Fruit fly (Drosophila melanogaster) whole organism, pupa: ENCODE data around the gene CG31465.
A peak's percentile ranks its signal among the peaks of the same experiment; 100 is the strongest.

Experiments used
- CG10348 ChIP-seq: fragments of 200-800 bp; sonication (Bioruptor generic); IDR thresholded peaks from 2 replicates; pipeline ENCODE4 v1.3.6; 2022; ENCODE audit warnings: missing biosample characterization, missing genetic modification characterization
- CG12605 ChIP-seq: fragments of 200-800 bp; sonication (Bioruptor generic); IDR thresholded peaks from 2 replicates; pipeline ENCODE4 v1.3.6; 2022; ENCODE audit warnings: missing biosample characterization, missing genetic modification characterization
- CG13204 ChIP-seq: fragments of 200-800 bp; sonication (Bioruptor generic); optimal IDR thresholded peaks from 2 replicates; lab custom pipeline; 2018; ENCODE audit warnings: missing biosample characterization, mild to moderate bottlenecking, missing genetic modification characterization, moderate library complexity
- CG14655 ChIP-seq: fragments of 200-800 bp; sonication (Bioruptor generic); optimal IDR thresholded peaks from 3 replicates; lab custom pipeline; 2017; ENCODE audit warnings: mild to moderate bottlenecking, missing biosample characterization, missing genetic modification reagents, missing genetic modification characterization
- CG15710 ChIP-seq: fragments of 200-800 bp; sonication (Bioruptor generic); optimal IDR thresholded peaks from 2 replicates; lab custom pipeline; 2018; ENCODE audit warnings: missing biosample characterization, mild to moderate bottlenecking, missing genetic modification characterization, moderate library complexity
- CG17806 ChIP-seq: fragments of 200-800 bp; sonication (Bioruptor generic); optimal IDR thresholded peaks from 2 replicates; lab custom pipeline; 2018; ENCODE audit warnings: missing biosample characterization, mild to moderate bottlenecking, missing genetic modification characterization, moderate library complexity
- CG32121 ChIP-seq: fragments of 200-800 bp; sonication (Bioruptor generic); IDR thresholded peaks from 2 replicates; pipeline ENCODE4 v1.3.6; 2022; ENCODE audit warnings: missing biosample characterization, missing genetic modification characterization
- CG34367 ChIP-seq: fragments of 200-800 bp; sonication (Bioruptor generic); optimal IDR thresholded peaks from 2 replicates; lab custom pipeline; 2018; ENCODE audit warnings: missing biosample characterization, mild to moderate bottlenecking, missing genetic modification characterization
- CG4496 ChIP-seq: fragments of 200-800 bp; sonication (Bioruptor generic); IDR thresholded peaks from 3 replicates; pipeline ENCODE4 v1.3.6; 2022; ENCODE audit warnings: missing biosample characterization, missing genetic modification characterization
- CG8159 ChIP-seq: fragments of 200-800 bp; sonication (Bioruptor generic); optimal IDR thresholded peaks from 3 replicates; lab custom pipeline; 2018; ENCODE audit warnings: missing biosample characterization, mild to moderate bottlenecking, missing genetic modification characterization, moderate library complexity
- CG8301 ChIP-seq: fragments of 200-800 bp; sonication (Bioruptor generic); optimal IDR thresholded peaks from 2 replicates; lab custom pipeline; 2018; ENCODE audit warnings: missing biosample characterization, mild to moderate bottlenecking, missing genetic modification characterization
- CG9948 ChIP-seq: fragments of 200-800 bp; sonication (Bioruptor generic); optimal IDR thresholded peaks from 2 replicates; lab custom pipeline; 2018; ENCODE audit warnings: missing biosample characterization, mild to moderate bottlenecking, missing genetic modification characterization, moderate library complexity
- D1 ChIP-seq: fragments of 200-800 bp; sonication (Bioruptor generic); optimal IDR thresholded peaks from 2 replicates; lab custom pipeline; 2018; ENCODE audit warnings: missing biosample characterization, mild to moderate bottlenecking, missing genetic modification characterization, moderate library complexity
- EcR ChIP-seq: fragments of 200-800 bp; sonication (Bioruptor generic); optimal IDR thresholded peaks from 3 replicates; lab custom pipeline; 2019; ENCODE audit warnings: missing biosample characterization, missing genetic modification characterization, mild to moderate bottlenecking, moderate library complexity, missing genetic modification reagents
- Ets98B ChIP-seq: fragments of 200-800 bp; sonication (Bioruptor generic); IDR thresholded peaks from 2 replicates; pipeline ENCODE4 v1.3.6; 2022; ENCODE audit warnings: missing biosample characterization, missing genetic modification characterization
- Pif1A ChIP-seq: fragments of 200-800 bp; sonication (Bioruptor generic); optimal IDR thresholded peaks from 3 replicates; lab custom pipeline; 2016; ENCODE audit warnings: missing biosample characterization, missing genetic modification characterization
- Pif1B ChIP-seq: fragments of 200-800 bp; sonication (Bioruptor generic); optimal IDR thresholded peaks from 3 replicates; lab custom pipeline; 2016; ENCODE audit warnings: missing biosample characterization, missing genetic modification characterization
- Snoo ChIP-seq: fragments of 200-800 bp; sonication (Bioruptor generic); optimal IDR thresholded peaks from 3 replicates; lab custom pipeline; 2017; ENCODE audit warnings: missing biosample characterization, mild to moderate bottlenecking, missing genetic modification characterization, inconsistent platforms
- fd96Ca ChIP-seq: fragments of 200-800 bp; sonication (Bioruptor generic); IDR thresholded peaks from 3 replicates; pipeline ENCODE4 v1.3.6; 2022; ENCODE audit warnings: missing biosample characterization, missing genetic modification characterization
- gl ChIP-seq: fragments of 200-800 bp; sonication (Bioruptor generic); optimal IDR thresholded peaks from 2 replicates; lab custom pipeline; 2018; ENCODE audit warnings: missing biosample characterization, mild to moderate bottlenecking, missing genetic modification characterization
- rn ChIP-seq: fragments of 200-800 bp; sonication (Bioruptor generic); IDR thresholded peaks from 2 replicates; pipeline ENCODE4 v1.3.6; 2022; ENCODE audit warnings: missing biosample characterization, missing genetic modification characterization

The CG31465 gene

DNA sequence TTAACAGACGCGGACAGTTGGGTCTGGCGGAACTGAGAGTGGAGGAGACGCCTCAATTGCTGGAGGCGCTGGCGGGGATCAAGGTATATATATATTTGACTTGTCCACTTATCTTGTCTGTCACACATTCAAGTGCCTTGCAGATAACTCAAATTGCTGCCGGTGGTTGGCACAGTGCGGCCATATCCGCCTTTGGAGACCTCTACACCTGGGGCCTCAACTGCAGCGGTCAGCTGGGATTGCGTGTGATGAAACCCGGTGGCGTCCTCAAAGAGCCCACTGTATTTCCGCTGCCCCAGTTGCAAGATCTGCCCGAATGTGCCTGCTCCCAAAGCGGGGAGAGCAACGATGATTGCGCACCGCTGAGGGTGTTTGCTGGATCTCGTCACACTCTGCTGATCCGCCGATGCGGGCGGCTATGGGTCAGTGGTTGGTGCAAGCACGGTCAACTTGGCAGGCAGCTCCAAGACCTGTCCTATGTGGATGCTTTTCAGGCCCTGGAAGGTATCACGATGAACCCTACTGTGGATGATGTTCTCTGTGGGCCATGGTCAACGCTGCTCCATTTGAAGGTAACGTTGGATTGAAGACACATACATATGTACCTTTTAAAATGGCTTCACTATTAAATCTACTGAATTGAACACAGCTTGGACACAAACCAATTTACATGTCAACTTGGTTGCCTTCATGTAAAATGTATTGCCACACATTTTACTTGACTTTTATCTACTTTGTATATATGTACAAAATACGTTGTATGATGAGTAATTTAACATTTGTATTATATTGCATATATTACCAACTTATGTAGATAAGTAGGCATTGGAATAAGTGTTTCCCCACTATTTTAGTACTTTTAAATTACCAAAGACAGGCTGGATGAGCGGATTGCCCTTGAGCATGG, 8.3 kb downstream of the CG31465 start, which contains the start of gene CG43844:
Gene CG43844 (plus strand): TSS at position 844 of the 907 bp plus-strand sequence.
- no peak for TF ChIP-seq CG9948 (tag; lab: Kevin White, UChicago)

DNA sequence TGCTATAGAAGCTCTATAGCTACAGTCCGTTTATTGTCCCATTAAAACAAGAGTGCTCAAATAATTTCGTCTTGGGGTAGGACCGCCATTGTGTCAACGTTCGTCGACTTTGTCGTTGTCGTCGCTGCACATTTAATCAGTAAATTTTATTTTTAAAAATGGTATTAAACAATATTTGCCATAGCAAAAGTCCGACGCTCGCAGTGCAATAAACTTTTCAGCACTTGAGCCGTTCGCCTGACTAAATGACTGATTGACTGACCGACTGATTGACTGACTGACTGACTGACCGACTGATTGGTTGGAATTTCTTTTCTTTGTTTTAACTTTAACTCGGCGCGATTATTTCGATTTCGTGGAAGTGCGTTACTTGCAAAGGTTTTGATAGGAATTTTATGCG, 9.3 kb downstream of the CG31465 start:
- TF ChIP-seq EcR (peak; percentile 96), gl (tag; lab: Kevin White, UChicago) (no peak), CG13204 (GFP tag; lab: Kevin White, UChicago) (peak; percentile 0)
- TF ChIP-seq, all 21 proteins: peak for 2

DNA sequence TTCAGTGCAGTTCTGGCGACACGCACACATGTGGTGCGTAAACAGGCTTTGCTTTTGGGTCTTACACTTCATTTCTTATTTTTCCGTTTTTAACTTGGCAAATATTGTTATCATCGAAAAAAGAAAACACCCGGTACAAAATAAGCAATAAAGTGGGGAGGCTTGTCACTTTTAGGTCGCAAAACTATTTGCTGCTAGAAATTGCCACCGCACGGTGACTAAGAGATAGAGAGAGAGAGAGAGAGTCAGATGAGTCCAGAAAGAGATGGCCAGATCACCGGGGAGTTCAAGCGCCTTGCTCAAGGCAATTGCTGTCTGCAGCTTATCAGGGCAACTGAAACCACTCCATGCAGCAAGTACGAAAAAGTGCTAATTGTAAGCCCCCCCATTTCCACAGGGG, 10.1 kb downstream of the CG31465 start:
- TF ChIP-seq rn (GFP tag; lab: Robert Waterston, UW) (0 out of 2 replicates have a peak, but pooled peaks have one; percentile 16), CG15710 (tag; lab: Kevin White, UChicago) (no peak), CG14655 (peak; percentile 32), Pif1A (no peak), Pif1B (no peak), EcR (peak; percentile 89)

DNA sequence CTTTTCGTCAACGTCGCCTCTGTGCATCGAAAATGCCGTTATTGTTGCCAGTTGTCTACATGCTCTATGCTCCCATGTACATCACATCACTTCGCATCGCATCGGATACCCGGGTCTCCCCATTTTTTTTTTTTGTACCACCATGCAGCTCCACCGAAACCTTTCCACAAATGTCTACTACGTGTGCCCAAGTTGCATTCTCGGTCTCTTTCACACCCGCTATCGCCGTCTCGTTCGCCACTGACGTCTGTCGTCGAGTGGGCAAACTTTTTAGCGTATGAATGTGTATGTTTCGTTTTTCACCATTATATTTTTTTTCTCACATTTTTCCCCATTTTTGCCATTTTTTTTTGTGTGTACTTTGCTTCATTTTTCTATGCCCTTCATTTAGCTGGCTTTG, 11.8 kb downstream of the CG31465 start:
- TF ChIP-seq CG4496 (GFP tag; lab: Robert Waterston, UW) (peak; percentile 40; the same call in 1 of the 3 replicates), CG13204 (GFP tag; lab: Kevin White, UChicago) (peak; percentile 51), CG15710 (tag; lab: Kevin White, UChicago) (peak; percentile 2), gl (tag; lab: Kevin White, UChicago) (peak; percentile 8), CG32121 (GFP tag; lab: Robert Waterston, UW) (no peak), Pif1B (peak; percentile 11)

DNA sequence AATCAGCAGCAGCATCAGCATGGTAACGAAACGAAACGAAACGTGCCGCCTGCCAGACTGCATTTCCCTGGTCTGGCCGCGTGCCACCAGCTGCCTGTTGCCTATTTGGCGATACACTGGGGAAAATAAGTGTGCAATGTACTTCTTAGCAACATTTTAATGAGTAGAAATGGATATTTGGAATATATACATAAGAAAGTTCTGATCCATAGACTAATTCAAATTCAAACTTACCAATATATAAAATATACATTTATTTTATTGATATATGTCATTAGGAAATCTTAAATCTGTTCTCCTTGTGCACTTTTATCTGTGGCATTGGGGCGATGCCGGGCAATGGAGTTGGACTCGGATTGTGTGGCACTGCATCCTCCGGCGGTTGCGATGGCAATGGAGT, 13.3 kb downstream of the CG31465 start:
- TF ChIP-seq Pif1A, result peak; percentile 81
- peak; percentile 85 for TF ChIP-seq Ets98B (GFP tag; lab: Robert Waterston, UW)
- TF ChIP-seq CG8301 (tag; lab: Kevin White, UChicago), result peak; percentile 92
- peak; percentile 68; the same call in 2 of the 3 replicates for TF ChIP-seq fd96Ca (GFP tag; lab: Robert Waterston, UW)
- peak; percentile 84 for TF ChIP-seq CG12605 (GFP tag; lab: Robert Waterston, UW)
- TF ChIP-seq Snoo, result peak; percentile 32
- TF ChIP-seq CG34367, result peak; percentile 78
- TF ChIP-seq rn (GFP tag; lab: Robert Waterston, UW), result peak; percentile 78
- peak; percentile 80 for TF ChIP-seq D1 (tag; lab: Kevin White, UChicago)
- TF ChIP-seq Pif1B, result peak; percentile 72
- peak; percentile 93 for TF ChIP-seq CG14655
- TF ChIP-seq CG10348 (GFP tag; lab: Robert Waterston, UW), result 0 out of 2 replicates have a peak, but pooled peaks have one; percentile 29
- peak; percentile 86 for TF ChIP-seq CG32121 (GFP tag; lab: Robert Waterston, UW)
- TF ChIP-seq CG8159, result peak; percentile 85
- peak; percentile 85 for TF ChIP-seq CG17806 (tag; lab: Kevin White, UChicago)
- peak; percentile 59 for TF ChIP-seq CG13204 (GFP tag; lab: Kevin White, UChicago)
- TF ChIP-seq CG15710 (tag; lab: Kevin White, UChicago), result peak; percentile 80
- TF ChIP-seq gl (tag; lab: Kevin White, UChicago), result peak; percentile 62
- peak; percentile 87 for TF ChIP-seq CG9948 (tag; lab: Kevin White, UChicago)
- TF ChIP-seq CG4496 (GFP tag; lab: Robert Waterston, UW), result peak; percentile 90
- peak; percentile 42 for TF ChIP-seq EcR

DNA sequence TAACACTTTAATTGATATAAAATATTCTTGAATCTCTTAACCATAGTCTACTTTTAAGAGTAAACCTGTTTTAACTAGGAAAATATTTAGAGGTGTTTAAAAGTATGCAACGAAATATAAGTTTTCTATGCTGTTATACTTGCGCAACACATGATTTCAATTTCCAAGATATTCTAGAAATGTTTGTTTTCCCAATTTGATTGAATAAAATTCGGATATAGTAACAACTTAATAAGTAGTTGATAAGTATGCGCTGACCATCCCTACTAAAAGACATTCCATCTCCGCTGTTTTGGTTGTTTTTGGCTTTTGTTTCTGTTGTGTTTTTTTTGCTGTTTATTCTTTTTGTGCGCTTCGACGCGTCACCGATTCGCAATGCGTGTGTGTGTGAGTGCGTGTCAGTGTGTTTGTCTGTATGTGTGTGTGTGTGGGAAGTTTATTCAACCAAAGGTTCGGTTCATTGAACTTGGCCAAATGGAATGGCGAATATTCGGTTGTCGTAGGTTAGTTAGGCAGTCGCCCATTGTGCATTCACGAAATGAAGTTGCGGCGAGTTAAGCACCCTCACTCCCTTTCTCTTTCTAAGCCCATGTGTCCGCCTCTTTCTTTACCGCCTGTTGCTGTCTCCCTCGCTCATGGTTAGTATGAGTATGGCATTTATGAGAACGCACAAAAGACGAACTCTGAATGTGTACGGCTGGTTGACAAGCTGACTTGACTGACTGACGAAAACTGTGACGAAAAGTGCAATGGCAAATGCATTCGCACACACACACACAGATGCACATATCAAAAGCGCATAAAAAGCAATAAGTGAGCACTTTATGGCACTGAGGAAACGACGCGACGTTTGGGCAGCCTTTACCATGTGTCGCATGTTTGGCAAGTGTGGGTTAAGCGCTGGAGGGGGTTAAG, 15.6 kb downstream of the CG31465 start:
- TF ChIP-seq CG14655 (peak; percentile 72), D1 (tag; lab: Kevin White, UChicago) (no peak), CG10348 (GFP tag; lab: Robert Waterston, UW) (no peak), Snoo (peak; percentile 3), CG8301 (tag; lab: Kevin White, UChicago) (peak; percentile 22), CG17806 (tag; lab: Kevin White, UChicago) (peak; percentile 43), CG12605 (GFP tag; lab: Robert Waterston, UW) (peak; percentile 70), Pif1A (no peak), EcR (peak; percentile 85), CG4496 (GFP tag; lab: Robert Waterston, UW) (peak; percentile 41; the same call in 1 of the 3 replicates), Ets98B (GFP tag; lab: Robert Waterston, UW) (0 out of 2 replicates have a peak, but pooled peaks have one; percentile 13), rn (GFP tag; lab: Robert Waterston, UW) (no peak), CG13204 (GFP tag; lab: Kevin White, UChicago) (no peak), gl (tag; lab: Kevin White, UChicago) (peak; percentile 59), Pif1B (no peak), CG32121 (GFP tag; lab: Robert Waterston, UW) (no peak), CG9948 (tag; lab: Kevin White, UChicago) (peak; percentile 27), CG34367 (peak; percentile 16), CG15710 (tag; lab: Kevin White, UChicago) (peak; percentile 6), fd96Ca (GFP tag; lab: Robert Waterston, UW) (0 out of 3 replicates have a peak, but pooled peaks have one; percentile 9), CG8159 (peak; percentile 56)
